Fruit fly (Drosophila melanogaster) whole organism, prepupa: Measurements from ENCODE around the gene Acp63F.

ENCODE experiments used
- Blimp-1 ChIP-seq: fragments of 200-800 bp; sonication (Bioruptor generic); optimal IDR thresholded peaks from 3 replicates; lab custom pipeline; 2017; ENCODE audit warnings: missing biosample characterization, missing genetic modification characterization, mild to moderate bottlenecking, moderate library complexity, missing genetic modification reagents
- CG10631 ChIP-seq: fragments of 200-800 bp; sonication (Bioruptor generic); optimal IDR thresholded peaks from 2 replicates; lab custom pipeline; 2016; ENCODE audit warnings: missing biosample characterization, missing genetic modification characterization
- CG10669 ChIP-seq: fragments of 200-800 bp; sonication (Bioruptor generic); optimal IDR thresholded peaks from 3 replicates; lab custom pipeline; 2018; ENCODE audit warnings: missing biosample characterization, mild to moderate bottlenecking, missing genetic modification characterization, moderate library complexity
- CG11294 ChIP-seq: fragments of 200-800 bp; sonication (Bioruptor generic); IDR thresholded peaks from 2 replicates; pipeline ENCODE4 v1.3.6; 2022; ENCODE audit warnings: missing biosample characterization, missing genetic modification characterization
- CG11762 ChIP-seq: fragments of 200-800 bp; sonication (Bioruptor generic); optimal IDR thresholded peaks from 3 replicates; lab custom pipeline; 2016; ENCODE audit warnings: missing biosample characterization, missing genetic modification characterization; ENCODE audit not compliant: insufficient read depth
- CG11902 ChIP-seq: fragments of 200-800 bp; sonication (Bioruptor generic); optimal IDR thresholded peaks from 3 replicates; lab custom pipeline; 2016; ENCODE audit warnings: missing biosample characterization, missing genetic modification characterization
- CG15336 ChIP-seq: fragments of 200-800 bp; sonication (Bioruptor generic); IDR thresholded peaks from 2 replicates; pipeline ENCODE4 v1.3.6; 2022; ENCODE audit warnings: missing biosample characterization, missing genetic modification characterization
- CG1621 ChIP-seq: fragments of 200-800 bp; sonication (Bioruptor generic); optimal IDR thresholded peaks from 3 replicates; lab custom pipeline; 2018; ENCODE audit warnings: missing biosample characterization, mild to moderate bottlenecking, missing genetic modification characterization
- CG16779 ChIP-seq: fragments of 200-800 bp; sonication (Bioruptor generic); optimal IDR thresholded peaks from 3 replicates; lab custom pipeline; 2017; ENCODE audit warnings: missing biosample characterization, mild to moderate bottlenecking, missing genetic modification characterization
- CG3032 ChIP-seq: fragments of 200-800 bp; optimal IDR thresholded peaks from 2 replicates; lab custom pipeline; 2019; ENCODE audit warnings: missing biosample characterization, mild to moderate bottlenecking, missing genetic modification characterization, moderate library complexity
- CG31627 ChIP-seq: fragments of 200-800 bp; sonication (Bioruptor generic); optimal IDR thresholded peaks from 3 replicates; lab custom pipeline; 2016; ENCODE audit warnings: missing biosample characterization, missing genetic modification characterization
- CG3919 ChIP-seq: fragments of 200-800 bp; sonication (Bioruptor generic); optimal IDR thresholded peaks from 3 replicates; lab custom pipeline; 2016; ENCODE audit warnings: missing biosample characterization, missing genetic modification characterization
- CG4318 ChIP-seq: fragments of 200-800 bp; sonication (Bioruptor generic); optimal IDR thresholded peaks from 3 replicates; lab custom pipeline; 2017; ENCODE audit warnings: missing biosample characterization, mild to moderate bottlenecking, missing genetic modification characterization
- CG6163 ChIP-seq: fragments of 200-800 bp; sonication (Bioruptor generic); IDR thresholded peaks from 3 replicates; pipeline ENCODE4 v1.3.6; 2022; ENCODE audit warnings: missing biosample characterization, missing genetic modification characterization
- CG6792 ChIP-seq: fragments of 200-800 bp; sonication (Bioruptor generic); optimal IDR thresholded peaks from 3 replicates; lab custom pipeline; 2016; ENCODE audit warnings: missing biosample characterization, missing genetic modification characterization
- CG6808 ChIP-seq: fragments of 200-800 bp; sonication (Bioruptor generic); optimal IDR thresholded peaks from 3 replicates; lab custom pipeline; 2017; ENCODE audit warnings: missing biosample characterization, missing genetic modification characterization, mild to moderate bottlenecking, moderate library complexity, missing genetic modification reagents
- CG7368 ChIP-seq: fragments of 200-800 bp; sonication (Bioruptor generic); optimal IDR thresholded peaks from 3 replicates; lab custom pipeline; 2016; ENCODE audit warnings: missing biosample characterization, missing genetic modification characterization
- CG8119 ChIP-seq: fragments of 200-800 bp; sonication (Bioruptor generic); IDR thresholded peaks from 3 replicates; pipeline ENCODE4 v1.3.6; 2022; ENCODE audit warnings: missing biosample characterization, missing genetic modification characterization
- CG8319 ChIP-seq: fragments of 200-800 bp; sonication (Bioruptor generic); optimal IDR thresholded peaks from 3 replicates; lab custom pipeline; 2016; ENCODE audit warnings: missing biosample characterization, missing genetic modification characterization
- CG8632 ChIP-seq: fragments of 200-800 bp; sonication (Bioruptor generic); optimal IDR thresholded peaks from 3 replicates; lab custom pipeline; 2016; ENCODE audit warnings: missing biosample characterization, missing genetic modification characterization
- CG9139 ChIP-seq: fragments of 200-800 bp; sonication (Bioruptor generic); optimal IDR thresholded peaks from 3 replicates; lab custom pipeline; 2017; ENCODE audit warnings: missing biosample characterization, mild to moderate bottlenecking, missing genetic modification characterization
- Eip78C ChIP-seq: fragments of 200-800 bp; sonication (Bioruptor generic); peaks from one replicate; lab custom pipeline; 2016; ENCODE audit warnings: missing biosample characterization, missing genetic modification characterization
- Eip93F ChIP-seq: fragments of 200-800 bp; sonication (Bioruptor generic); optimal IDR thresholded peaks from 2 replicates; lab custom pipeline; 2016; ENCODE audit warnings: missing biosample characterization, mild to moderate bottlenecking, missing genetic modification characterization
- Ets96B ChIP-seq: fragments of 200-800 bp; optimal IDR thresholded peaks from 2 replicates; lab custom pipeline; 2019; ENCODE audit warnings: missing biosample characterization, mild to moderate bottlenecking, missing genetic modification characterization, moderate library complexity
- Hr39 ChIP-seq: fragments of 200-800 bp; sonication (Bioruptor generic); optimal IDR thresholded peaks from 2 replicates; lab custom pipeline; 2016; ENCODE audit warnings: missing biosample characterization, missing genetic modification characterization
- Hr4 ChIP-seq: fragments of 200-800 bp; sonication (Bioruptor generic); optimal IDR thresholded peaks from 3 replicates; lab custom pipeline; 2016; ENCODE audit warnings: missing biosample characterization, missing genetic modification characterization
- Lpt ChIP-seq: fragments of 200-800 bp; sonication (Bioruptor generic); optimal IDR thresholded peaks from 3 replicates; lab custom pipeline; 2016; ENCODE audit warnings: missing biosample characterization, missing genetic modification characterization
- Met ChIP-seq: fragments of 200-800 bp; sonication (Bioruptor generic); optimal IDR thresholded peaks from 3 replicates; lab custom pipeline; 2016; ENCODE audit warnings: missing biosample characterization, missing genetic modification characterization
- OdsH ChIP-seq: fragments of 200-800 bp; sonication (Bioruptor generic); optimal IDR thresholded peaks from 3 replicates; lab custom pipeline; 2016; ENCODE audit warnings: missing biosample characterization, missing genetic modification characterization
- Smox ChIP-seq: fragments of 200-800 bp; sonication (Bioruptor generic); optimal IDR thresholded peaks from 3 replicates; lab custom pipeline; 2016; ENCODE audit warnings: missing biosample characterization, missing genetic modification characterization
- Sox102F ChIP-seq: fragments of 200-800 bp; sonication (Bioruptor generic); optimal IDR thresholded peaks from 2 replicates; lab custom pipeline; 2016; ENCODE audit warnings: missing biosample characterization, mild to moderate bottlenecking, missing genetic modification characterization
- Sox14 ChIP-seq: fragments of 200-800 bp; sonication (Bioruptor generic); optimal IDR thresholded peaks from 3 replicates; lab custom pipeline; 2016; ENCODE audit warnings: missing biosample characterization, missing genetic modification characterization
- acj6 ChIP-seq: fragments of 200-800 bp; sonication (Bioruptor generic); optimal IDR thresholded peaks from 3 replicates; lab custom pipeline; 2016; ENCODE audit warnings: missing biosample characterization, missing genetic modification characterization
- cyc ChIP-seq: fragments of 200-800 bp; sonication (Bioruptor generic); optimal IDR thresholded peaks from 3 replicates; lab custom pipeline; 2016; ENCODE audit warnings: missing biosample characterization, missing genetic modification characterization
- dac ChIP-seq: fragments of 200-800 bp; sonication (Bioruptor generic); optimal IDR thresholded peaks from 2 replicates; lab custom pipeline; 2017; ENCODE audit warnings: missing biosample characterization, mild to moderate bottlenecking, missing genetic modification characterization
- dsx ChIP-seq: fragments of 200-800 bp; optimal IDR thresholded peaks from 3 replicates; lab custom pipeline; 2019; ENCODE audit warnings: missing biosample characterization, mild to moderate bottlenecking, missing genetic modification characterization, moderate library complexity; ENCODE audit not compliant: poor library complexity, severe bottlenecking
- esn ChIP-seq: fragments of 200-800 bp; sonication (Bioruptor generic); optimal IDR thresholded peaks from 2 replicates; lab custom pipeline; 2016; ENCODE audit warnings: missing biosample characterization, mild to moderate bottlenecking, missing genetic modification characterization, moderate library complexity
- fd59A ChIP-seq: fragments of 200-800 bp; sonication (Bioruptor generic); optimal IDR thresholded peaks from 2 replicates; lab custom pipeline; 2017; ENCODE audit warnings: missing biosample characterization, mild to moderate bottlenecking, missing genetic modification characterization, missing genetic modification reagents
- fd85E ChIP-seq: fragments of 200-800 bp; sonication (Bioruptor generic); optimal IDR thresholded peaks from 3 replicates; lab custom pipeline; 2016; ENCODE audit warnings: missing biosample characterization, missing genetic modification characterization
- fkh ChIP-seq: fragments of 200-800 bp; sonication (Bioruptor generic); optimal IDR thresholded peaks from 3 replicates; lab custom pipeline; 2017; ENCODE audit warnings: missing biosample characterization, mild to moderate bottlenecking, missing genetic modification characterization, moderate library complexity
- lz ChIP-seq: fragments of 200-800 bp; sonication (Bioruptor generic); optimal IDR thresholded peaks from 3 replicates; lab custom pipeline; 2016; ENCODE audit warnings: missing biosample characterization, missing genetic modification characterization
- pdm3 ChIP-seq: fragments of 200-800 bp; sonication (Bioruptor generic); optimal IDR thresholded peaks from 3 replicates; lab custom pipeline; 2016; ENCODE audit warnings: missing biosample characterization, missing genetic modification characterization
- spab ChIP-seq: fragments of 200-800 bp; sonication (Bioruptor generic); optimal IDR thresholded peaks from 2 replicates; lab custom pipeline; 2017; ENCODE audit warnings: missing biosample characterization, mild to moderate bottlenecking, missing genetic modification characterization, missing genetic modification reagents
- ss ChIP-seq, 2 experiments: fragments of 200-800 bp; sonication (Bioruptor generic); optimal IDR thresholded peaks; 2 replicates in 1 of 2; 3 replicates in 1 of 2; lab custom pipeline; 2017 to 2018; ENCODE audit warnings: mild to moderate bottlenecking in 2 of 2, missing biosample characterization in 2 of 2, missing genetic modification characterization in 2 of 2, moderate library complexity in 1 of 2
- svp ChIP-seq: fragments of 200-800 bp; sonication (Bioruptor generic); peaks from one replicate; lab custom pipeline; 2016; ENCODE audit warnings: missing biosample characterization, missing genetic modification characterization
- topi ChIP-seq: fragments of 200-800 bp; sonication (Bioruptor generic); optimal IDR thresholded peaks from 3 replicates; lab custom pipeline; 2016; ENCODE audit warnings: missing biosample characterization, missing genetic modification characterization

Gene Acp63F

dm6 chr3L:3782584-3783218 lies 33.5 kb downstream of the Acp63F start:
- TF ChIP-seq CG11762 (GFP tag; lab: Kevin White, UChicago) (no peak), Blimp-1 (peak; percentile 57), Hr4 (no peak), topi (no peak), OdsH (GFP tag; lab: Kevin White, UChicago) (no peak), CG15336 (no peak), spab (GFP tag; lab: Kevin White, UChicago) (no peak), acj6 (GFP tag; lab: Kevin White, UChicago) (no peak), dac (GFP tag; lab: Kevin White, UChicago) (no peak), Eip93F (no peak), CG11294 (GFP tag; lab: Robert Waterston, UW) (no peak), Sox102F (GFP tag; lab: Kevin White, UChicago) (peak; percentile 35), CG7368 (GFP tag; lab: Kevin White, UChicago) (no peak), CG4318 (GFP tag; lab: Kevin White, UChicago) (no peak), CG8632 (GFP tag; lab: Kevin White, UChicago) (no peak), CG3032 (tag; lab: Kevin White, UChicago) (no peak), ss (GFP tag; optimal IDR thresholded peaks at IDR 0.05; lab: Kevin White, UChicago) (peak; percentile 70 to 86), cyc (GFP tag; lab: Kevin White, UChicago) (no peak), CG8119 (GFP tag; lab: Robert Waterston, UW) (no peak), CG31627 (GFP tag; lab: Kevin White, UChicago) (no peak), CG6808 (GFP tag; lab: Kevin White, UChicago) (peak; percentile 40), lz (GFP tag; lab: Kevin White, UChicago) (no peak), CG6163 (GFP tag; lab: Robert Waterston, UW) (peak; percentile 5; the same call in 1 of the 3 replicates), svp (peak; percentile 57), Eip78C (GFP tag; lab: Kevin White, UChicago) (peak; percentile 55), CG11902 (GFP tag; lab: Kevin White, UChicago) (no peak), Smox (GFP tag; lab: Kevin White, UChicago) (no peak), Met (GFP tag; lab: Kevin White, UChicago) (no peak), Hr39 (GFP tag; lab: Kevin White, UChicago) (no peak), fkh (GFP tag; lab: Kevin White, UChicago) (no peak), CG10631 (GFP tag; lab: Kevin White, UChicago) (no peak), CG3919 (GFP tag; lab: Kevin White, UChicago) (peak; percentile 4), pdm3 (GFP tag; lab: Kevin White, UChicago) (no peak), Ets96B (tag; lab: Kevin White, UChicago) (no peak)

- TF ChIP-seq fd59A (GFP tag; lab: Kevin White, UChicago) (no peak), spab (GFP tag; lab: Kevin White, UChicago) (no peak), Lpt (no peak), Ets96B (tag; lab: Kevin White, UChicago) (no peak), CG11902 (GFP tag; lab: Kevin White, UChicago) (no peak), Sox14 (GFP tag; lab: Kevin White, UChicago) (peak; percentile 13), pdm3 (GFP tag; lab: Kevin White, UChicago) (no peak), CG1621 (no peak), Eip93F (peak; percentile 6), CG16779 (tag; lab: Kevin White, UChicago) (no peak), CG6163 (GFP tag; lab: Robert Waterston, UW) (0 out of 3 replicates have a peak, but pooled peaks have one; percentile 21), CG6792 (GFP tag; lab: Kevin White, UChicago) (no peak), OdsH (GFP tag; lab: Kevin White, UChicago) (peak; percentile 16), CG4318 (GFP tag; lab: Kevin White, UChicago) (no peak), CG8319 (GFP tag; lab: Kevin White, UChicago) (no peak), CG9139 (GFP tag; lab: Kevin White, UChicago) (no peak), CG3919 (GFP tag; lab: Kevin White, UChicago) (no peak), esn (GFP tag; lab: Kevin White, UChicago) (peak; percentile 43), CG15336 (peak; percentile 55; the same call in 1 of the 2 replicates), CG3032 (tag; lab: Kevin White, UChicago) (no peak), dsx (GFP tag; lab: Kevin White, UChicago) (no peak), fkh (GFP tag; lab: Kevin White, UChicago) (no peak), Blimp-1 (no peak), Met (GFP tag; lab: Kevin White, UChicago) (peak; percentile 54), cyc (GFP tag; lab: Kevin White, UChicago) (peak; percentile 20), CG11762 (GFP tag; lab: Kevin White, UChicago) (no peak), CG10669 (GFP tag; lab: Kevin White, UChicago) (no peak), fd85E (GFP tag; lab: Kevin White, UChicago) (no peak), CG7368 (GFP tag; lab: Kevin White, UChicago) (no peak), Sox102F (GFP tag; lab: Kevin White, UChicago) (peak; percentile 16), CG10631 (GFP tag; lab: Kevin White, UChicago) (no peak)
Measured at dm6 chr3L:3778463-3778862, 37.7 kb downstream of the Acp63F start.
